Worm (Caenorhabditis elegans): ENCODE results near the gene ech-8.

- TF ChIP-seq flt-1 (GFP tag; IDR thresholded peaks at IDR 0.05) (no peak), ztf-29 (GFP tag; IDR thresholded peaks at IDR 0.05) (no peak)
These were observed 42.5 kb upstream of the ech-8 start, which contains the start of gene thk-1 for ce11 chrIV:10281482-10281881.
